Worm (Caenorhabditis elegans) whole organism, L4/young adult: Measurements from ENCODE around the gene C03B8.3.

ENCODE experiments used
- W03F9.2 ChIP-seq: fragments of 150-350 bp; optimal IDR thresholded peaks from 2 replicates; lab custom pipeline; 2014; ENCODE audit warnings: missing biosample characterization, missing genetic modification characterization
- dao-5 ChIP-seq: sonication (generic microtip); optimal IDR thresholded peaks from 2 replicates; lab custom pipeline; 2016; ENCODE audit warnings: missing genotype, missing genetic modification characterization, moderate library complexity, missing compliant biosample characterization
- him-1 ChIP-seq: sonication (generic microtip); optimal IDR thresholded peaks from 2 replicates; lab custom pipeline; 2016; ENCODE audit warnings: missing genotype, missing genetic modification reagents, missing genetic modification characterization, missing compliant biosample characterization

ce11 chrIII:7721513-7721912, 9.4 kb downstream of the C03B8.3 start:
- no peak for TF ChIP-seq dao-5 (tag; lab: Kevin White, UChicago)
- TF ChIP-seq him-1 (tag; lab: Kevin White, UChicago): no peak
- no peak for TF ChIP-seq W03F9.2 (tag; lab: Kevin White, UChicago)
